Fruit fly (Drosophila melanogaster): ENCODE measurements around the gene Dref.

The Dref gene

DNA sequence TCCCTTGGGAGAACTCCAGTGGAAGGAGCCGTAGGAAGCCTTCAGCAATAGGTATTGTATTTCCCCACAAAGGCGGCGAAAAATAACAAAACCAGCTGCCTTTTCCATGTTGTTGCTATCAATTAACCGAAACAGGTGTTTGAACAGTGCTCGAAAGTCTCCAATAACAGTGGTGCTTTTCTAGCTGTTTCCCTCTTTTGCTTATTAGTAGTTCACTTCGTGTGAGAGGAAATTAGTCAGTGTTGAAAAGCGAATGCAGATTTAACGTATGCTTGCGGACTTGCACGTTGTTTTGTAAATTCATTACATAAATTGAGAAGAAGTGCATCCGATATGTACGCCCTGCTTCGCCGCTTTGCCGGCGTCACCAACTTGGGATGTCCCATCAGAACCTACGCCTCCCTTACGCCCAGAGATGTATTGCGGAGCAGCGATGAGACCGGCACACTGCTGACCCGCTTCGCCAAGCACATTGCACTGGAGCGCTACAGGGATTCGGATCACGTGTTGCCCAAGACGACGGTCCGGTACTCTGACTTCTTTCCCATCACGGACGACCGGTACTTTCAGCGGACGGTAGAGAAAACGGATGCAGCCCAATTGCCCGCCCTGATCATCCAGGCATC is 28.3 kb downstream of the Dref start, which contains the start of the genes Datp and CG4619 (continued):
- peak; percentile 3 for TF ChIP-seq CG13424 (tag; optimal IDR thresholded peaks at IDR 0.05)
- no peak for TF ChIP-seq wek (GFP tag; optimal IDR thresholded peaks at IDR 0.05)
- TF ChIP-seq oc (tag; optimal IDR thresholded peaks at IDR 0.05), result no peak
- peak; percentile 65 for TF ChIP-seq ci (GFP tag; IDR thresholded peaks at IDR 0.05)
- TF ChIP-seq CG34422 (GFP tag; IDR thresholded peaks at IDR 0.05), result peak; percentile 85; the same call in 2 of the 3 replicates
- no peak for TF ChIP-seq CG15011 (GFP tag; optimal IDR thresholded peaks at IDR 0.05)
- peak; percentile 77 for TF ChIP-seq zfh2 (GFP tag; optimal IDR thresholded peaks at IDR 0.05)
- 0 out of 3 replicates have a peak, but pooled peaks have one; percentile 6 for TF ChIP-seq CG2889 (GFP tag; IDR thresholded peaks at IDR 0.05)
- peak; percentile 6 for TF ChIP-seq CG10979 (tag; optimal IDR thresholded peaks at IDR 0.05)
- no peak for TF ChIP-seq CG6765 (GFP tag; optimal IDR thresholded peaks at IDR 0.05)
- peak; percentile 97 for TF ChIP-seq kah (GFP tag; optimal IDR thresholded peaks at IDR 0.05)
- peak; percentile 16 for TF ChIP-seq CG6813 (GFP tag; optimal IDR thresholded peaks at IDR 0.05)
- no peak for TF ChIP-seq CG7271 (tag; optimal IDR thresholded peaks at IDR 0.05)
- no peak for TF ChIP-seq CG1832 (GFP tag; optimal IDR thresholded peaks at IDR 0.05)
- peak; percentile 46 for TF ChIP-seq Dref (GFP tag; IDR thresholded peaks at IDR 0.05)
- peak; percentile 33; the same call in 1 of the 2 replicates for TF ChIP-seq Taf1 (GFP tag; IDR thresholded peaks at IDR 0.05)
- TF ChIP-seq CG17568 (GFP tag; optimal IDR thresholded peaks at IDR 0.05), result no peak
- TF ChIP-seq caup (GFP tag; optimal IDR thresholded peaks at IDR 0.05; ENCODE audit: severe bottlenecking), result peak; percentile 54
- no peak for TF ChIP-seq Lim3 (GFP tag; IDR thresholded peaks at IDR 0.05)
- TF ChIP-seq CG18764 (GFP tag; optimal IDR thresholded peaks at IDR 0.05), result peak; percentile 32
- peak; percentile 0 for TF ChIP-seq ewg (GFP tag; optimal IDR thresholded peaks at IDR 0.05)
- peak; percentile 61 for TF ChIP-seq NfI (GFP tag; optimal IDR thresholded peaks at IDR 0.05)
- peak; percentile 42 for TF ChIP-seq Dip3 (GFP tag; optimal IDR thresholded peaks at IDR 0.05)
- TF ChIP-seq CG17186 (GFP tag; optimal IDR thresholded peaks at IDR 0.05), result peak; percentile 40
- no peak for TF ChIP-seq nerfin-1 (tag; optimal IDR thresholded peaks at IDR 0.05)
- peak; percentile 89 for TF ChIP-seq dm (GFP tag; optimal IDR thresholded peaks at IDR 0.05)
- TF ChIP-seq CG9609 (GFP tag; optimal IDR thresholded peaks at IDR 0.05), result peak; percentile 51
- TF ChIP-seq CG8388 (GFP tag; optimal IDR thresholded peaks at IDR 0.05), result no peak
- no peak for TF ChIP-seq org-1 (GFP tag; optimal IDR thresholded peaks at IDR 0.05)
- TF ChIP-seq CG3847 (GFP tag; IDR thresholded peaks at IDR 0.05), result peak; percentile 83
- TF ChIP-seq CG12942 (GFP tag; optimal IDR thresholded peaks at IDR 0.05), result peak; percentile 50
- TF ChIP-seq CG1024 (GFP tag; IDR thresholded peaks at IDR 0.05), result 0 out of 2 replicates have a peak, but pooled peaks have one; percentile 6
- no peak for TF ChIP-seq Hmx (GFP tag; optimal IDR thresholded peaks at IDR 0.05)
- TF ChIP-seq CG11398 (GFP tag; optimal IDR thresholded peaks at IDR 0.05), result no peak
- TF ChIP-seq sens-2 (GFP tag; IDR thresholded peaks at IDR 0.05), result no peak
- no peak for TF ChIP-seq Nf-YB (GFP tag; optimal IDR thresholded peaks at IDR 0.05)
- TF ChIP-seq dpn (GFP tag; optimal IDR thresholded peaks at IDR 0.05), result peak; percentile 63 to 66
- TF ChIP-seq phol (tag; optimal IDR thresholded peaks at IDR 0.05), result peak; percentile 39
- no peak for TF ChIP-seq cato (GFP tag; optimal IDR thresholded peaks at IDR 0.05; ENCODE audit: borderline replicate concordance)
- TF ChIP-seq Sry-δ (GFP tag; optimal IDR thresholded peaks at IDR 0.05), result peak; percentile 30
- peak; percentile 52 for TF ChIP-seq Fer1 (GFP tag; optimal IDR thresholded peaks at IDR 0.05)
- peak; percentile 49 for TF ChIP-seq scrt (GFP tag; optimal IDR thresholded peaks at IDR 0.05)
- TF ChIP-seq trem (tag; optimal IDR thresholded peaks at IDR 0.05), result peak; percentile 32
- no peak for TF ChIP-seq kay (GFP tag; optimal IDR thresholded peaks at IDR 0.05)
- TF ChIP-seq CHES-1-like (GFP tag; optimal IDR thresholded peaks at IDR 0.05), result peak; percentile 29
- peak; percentile 46 for TF ChIP-seq ind (GFP tag; optimal IDR thresholded peaks at IDR 0.05)
- no peak for TF ChIP-seq CG32532 (GFP tag; IDR thresholded peaks at IDR 0.05)
- TF ChIP-seq fd96Cb (tag; optimal IDR thresholded peaks at IDR 0.05), result no peak
- peak; percentile 37; the same call in 1 of the 2 replicates for TF ChIP-seq unc-4 (GFP tag; IDR thresholded peaks at IDR 0.05; ENCODE audit: partially characterized antibody)

All from whole organism, embryonic.